Fruit fly (Drosophila melanogaster) whole organism, embryonic: ENCODE measurements around the gene CG33939.

Experiments used
- BtbVII ChIP-seq: fragments of 200-800 bp; sonication (Bioruptor generic); optimal IDR thresholded peaks from 3 replicates; lab custom pipeline; 2017; ENCODE audit warnings: missing biosample characterization, mild to moderate bottlenecking, missing genetic modification characterization
- CG10267 ChIP-seq: fragments of 200-800 bp; sonication (Bioruptor generic); optimal IDR thresholded peaks from 2 replicates; lab custom pipeline; 2018; ENCODE audit warnings: missing biosample characterization, mild to moderate bottlenecking, missing genetic modification characterization, moderate library complexity
- CG11504 ChIP-seq: fragments of 200-800 bp; sonication (Bioruptor generic); optimal IDR thresholded peaks from 3 replicates; lab custom pipeline; 2019; ENCODE audit warnings: missing biosample characterization, mild to moderate bottlenecking, missing genetic modification characterization, moderate library complexity
- CG12659 ChIP-seq: fragments of 200-800 bp; sonication (Bioruptor generic); optimal IDR thresholded peaks from 3 replicates; lab custom pipeline; 2017; ENCODE audit warnings: mild to moderate bottlenecking, missing biosample characterization, missing genetic modification reagents, missing genetic modification characterization
- CG13624 ChIP-seq: fragments of 200-800 bp; sonication (Bioruptor generic); optimal IDR thresholded peaks from 2 replicates; lab custom pipeline; 2016; ENCODE audit warnings: missing biosample characterization, missing genetic modification characterization
- CG15073 ChIP-seq: fragments of 200-800 bp; sonication (Bioruptor generic); optimal IDR thresholded peaks from 2 replicates; lab custom pipeline; 2016; ENCODE audit warnings: missing biosample characterization, missing genetic modification characterization
- CG1529 ChIP-seq: fragments of 200-800 bp; sonication (Bioruptor generic); optimal IDR thresholded peaks from 3 replicates; lab custom pipeline; 2018; ENCODE audit warnings: missing biosample characterization, missing genetic modification characterization
- CG15479 ChIP-seq: fragments of 200-800 bp; sonication (Bioruptor generic); optimal IDR thresholded peaks from 3 replicates; lab custom pipeline; 2019; ENCODE audit warnings: missing biosample characterization, mild to moderate bottlenecking, missing genetic modification characterization, moderate library complexity
- CG15514 ChIP-seq: fragments of 200-800 bp; sonication (Bioruptor generic); optimal IDR thresholded peaks from 3 replicates; lab custom pipeline; 2017; ENCODE audit warnings: missing biosample characterization, missing genetic modification characterization, mild to moderate bottlenecking, moderate library complexity, missing genetic modification reagents
- CG15601 ChIP-seq: fragments of 200-800 bp; sonication (Bioruptor generic); optimal IDR thresholded peaks from 3 replicates; lab custom pipeline; 2019; ENCODE audit warnings: missing biosample characterization, mild to moderate bottlenecking, missing genetic modification characterization, moderate library complexity
- CG15696 ChIP-seq: fragments of 200-800 bp; sonication (Bioruptor generic); optimal IDR thresholded peaks from 2 replicates; lab custom pipeline; 2019; ENCODE audit warnings: missing biosample characterization, mild to moderate bottlenecking, missing genetic modification characterization, moderate library complexity
- CG17802 ChIP-seq: fragments of 200-800 bp; sonication (Bioruptor generic); optimal IDR thresholded peaks from 2 replicates; lab custom pipeline; 2018; ENCODE audit warnings: missing biosample characterization, mild to moderate bottlenecking, missing genetic modification characterization, moderate library complexity
- CG18011 ChIP-seq: fragments of 200-800 bp; sonication (Bioruptor generic); optimal IDR thresholded peaks from 2 replicates; lab custom pipeline; 2017; ENCODE audit warnings: missing biosample characterization, missing genetic modification characterization, mild to moderate bottlenecking, moderate library complexity, missing genotype
- CG3065 ChIP-seq: fragments of 200-800 bp; sonication (Bioruptor generic); optimal IDR thresholded peaks from 2 replicates; lab custom pipeline; 2016; ENCODE audit warnings: missing biosample characterization, missing genetic modification characterization
- CG32772 ChIP-seq: fragments of 200-800 bp; sonication (Bioruptor generic); IDR thresholded peaks from 2 replicates; pipeline ENCODE4 v1.3.6; 2022; ENCODE audit warnings: missing biosample characterization, missing genetic modification characterization
- CG3281 ChIP-seq: fragments of 200-800 bp; sonication (Bioruptor generic); optimal IDR thresholded peaks from 3 replicates; lab custom pipeline; 2017; ENCODE audit warnings: missing biosample characterization, mild to moderate bottlenecking, missing genetic modification characterization
- CG4282 ChIP-seq: fragments of 200-800 bp; sonication (Bioruptor generic); optimal IDR thresholded peaks from 2 replicates; lab custom pipeline; 2016; ENCODE audit warnings: missing biosample characterization, missing genetic modification characterization
- CG4617 ChIP-seq: fragments of 200-800 bp; sonication (Bioruptor generic); optimal IDR thresholded peaks from 3 replicates; lab custom pipeline; 2016; ENCODE audit warnings: missing biosample characterization, missing genetic modification characterization, borderline replicate concordance
- CG5180 ChIP-seq: fragments of 200-800 bp; sonication (Bioruptor generic); optimal IDR thresholded peaks from 3 replicates; lab custom pipeline; 2017; ENCODE audit warnings: missing biosample characterization, missing genetic modification characterization, mild to moderate bottlenecking, moderate library complexity, missing genetic modification reagents
- CG8765 ChIP-seq: fragments of 200-800 bp; sonication (Bioruptor generic); IDR thresholded peaks from 2 replicates; pipeline ENCODE4 v1.3.6; 2022; ENCODE audit warnings: missing biosample characterization, missing genetic modification characterization
- CG9609 ChIP-seq: fragments of 200-800 bp; sonication (Bioruptor generic); optimal IDR thresholded peaks from 3 replicates; lab custom pipeline; 2016; ENCODE audit warnings: missing biosample characterization, missing genetic modification characterization
- D19B ChIP-seq: fragments of 200-800 bp; sonication (Bioruptor generic); optimal IDR thresholded peaks from 2 replicates; lab custom pipeline; 2017; ENCODE audit warnings: missing biosample characterization, mild to moderate bottlenecking, missing genetic modification characterization
- Dref ChIP-seq: fragments of 200-800 bp; sonication (Bioruptor generic); IDR thresholded peaks from 2 replicates; pipeline ENCODE4 v1.3.6; 2022; ENCODE audit warnings: missing biosample characterization, missing genetic modification characterization
- Drgx ChIP-seq: fragments of 200-800 bp; sonication (Bioruptor generic); IDR thresholded peaks from 2 replicates; pipeline ENCODE4 v1.3.6; 2022; ENCODE audit warnings: missing biosample characterization, missing genetic modification characterization
- Eip74EF ChIP-seq, 2 experiments: fragments of 200-800 bp in 1 of 2; fragments of >200 bp in 1 of 2; sonication (Bioruptor generic) in 1 of 2; optimal IDR thresholded peaks; 2 replicates each; lab custom pipeline; 2017 to 2019; ENCODE audit warnings: missing biosample characterization in 2 of 2, missing genetic modification characterization in 2 of 2, mild to moderate bottlenecking in 1 of 2, moderate library complexity in 1 of 2
- Elba2 ChIP-seq: fragments of 200-800 bp; sonication (Bioruptor generic); optimal IDR thresholded peaks from 3 replicates; lab custom pipeline; 2016; ENCODE audit warnings: missing biosample characterization, missing genetic modification characterization
- GATAe ChIP-seq: fragments of 200-800 bp; sonication (Bioruptor generic); conservative IDR thresholded peaks from 2 replicates; pipeline ENCODE4 v1.3.6; 2022; ENCODE audit warnings: missing biosample characterization, missing genetic modification characterization
- NfI ChIP-seq: fragments of 200-800 bp; sonication (Bioruptor generic); optimal IDR thresholded peaks from 3 replicates; lab custom pipeline; 2018; ENCODE audit warnings: missing biosample characterization, mild to moderate bottlenecking, missing genetic modification characterization, moderate library complexity
- Opbp ChIP-seq: fragments of 200-800 bp; sonication (Bioruptor generic); IDR thresholded peaks from 3 replicates; pipeline ENCODE4 v1.3.6; 2022; ENCODE audit warnings: missing biosample characterization, missing genetic modification characterization; ENCODE audit not compliant: partially characterized antibody
- Ravus ChIP-seq: fragments of 200-800 bp; sonication (Bioruptor generic); IDR thresholded peaks from 2 replicates; pipeline ENCODE4 v1.3.6; 2022; ENCODE audit warnings: missing biosample characterization, missing genetic modification characterization
- Ssrp ChIP-seq: fragments of 200-800 bp; sonication (Bioruptor generic); optimal IDR thresholded peaks from 2 replicates; lab custom pipeline; 2018; ENCODE audit warnings: missing biosample characterization, mild to moderate bottlenecking, missing genetic modification characterization, moderate library complexity
- Xrp1 ChIP-seq: fragments of 200-800 bp; sonication (Bioruptor generic); IDR thresholded peaks from 2 replicates; pipeline ENCODE4 v1.3.6; 2022; ENCODE audit warnings: missing biosample characterization, missing genetic modification characterization
- dmrt99B ChIP-seq: fragments of 200-800 bp; sonication (Bioruptor generic); optimal IDR thresholded peaks from 2 replicates; lab custom pipeline; 2018; ENCODE audit warnings: missing biosample characterization, mild to moderate bottlenecking, missing genetic modification characterization, moderate library complexity
- dysf ChIP-seq: fragments of 200-800 bp; sonication (Bioruptor generic); IDR thresholded peaks from 3 replicates; pipeline ENCODE4 v1.3.6; 2022; ENCODE audit warnings: missing biosample characterization, missing genetic modification characterization
- fd3F ChIP-seq: fragments of 200-800 bp; sonication (Bioruptor generic); optimal IDR thresholded peaks from 2 replicates; lab custom pipeline; 2018; ENCODE audit warnings: missing biosample characterization, mild to moderate bottlenecking, missing genetic modification characterization, moderate library complexity
- hkb ChIP-seq, 2 experiments: fragments of 200-800 bp in 1 of 2; fragments of >200 bp in 1 of 2; sonication (Bioruptor generic) in 1 of 2; IDR thresholded peaks in 1 of 2; optimal IDR thresholded peaks in 1 of 2; 2 replicates each; pipeline versions ENCODE4 v1.3.6 to Lab custom; 2017 to 2022; ENCODE audit warnings: missing biosample characterization in 1 of 2, missing genetic modification characterization in 1 of 2
- lbe ChIP-seq: fragments of 200-800 bp; sonication (Bioruptor generic); optimal IDR thresholded peaks from 2 replicates; lab custom pipeline; 2016; ENCODE audit warnings: missing biosample characterization, mild to moderate bottlenecking, missing genetic modification characterization
- lola ChIP-seq, 3 experiments: fragments of >200 bp in 2 of 3; fragments of 200-800 bp in 1 of 3; sonication (Bioruptor generic) in 1 of 3; optimal IDR thresholded peaks; 2 replicates each; lab custom pipeline; 2017 to 2019; ENCODE audit warnings: missing biosample characterization in 3 of 3, missing genetic modification characterization in 3 of 3, mild to moderate bottlenecking in 1 of 3, moderate library complexity in 1 of 3
- pb ChIP-seq: fragments of 200-800 bp; sonication (Bioruptor generic); optimal IDR thresholded peaks from 3 replicates; lab custom pipeline; 2016; ENCODE audit warnings: missing biosample characterization, missing genetic modification characterization
- pfk ChIP-seq: fragments of 200-800 bp; sonication (Bioruptor generic); optimal IDR thresholded peaks from 2 replicates; lab custom pipeline; 2018; ENCODE audit warnings: missing biosample characterization, mild to moderate bottlenecking, missing genetic modification characterization, moderate library complexity
- repo ChIP-seq: fragments of 200-800 bp; sonication (Bioruptor generic); optimal IDR thresholded peaks from 2 replicates; lab custom pipeline; 2016; ENCODE audit warnings: missing biosample characterization, missing genetic modification characterization
- rib ChIP-seq: fragments of 200-800 bp; sonication (Bioruptor generic); IDR thresholded peaks from 2 replicates; pipeline ENCODE4 v1.3.6; 2022; ENCODE audit warnings: missing biosample characterization, missing genetic modification characterization
- row ChIP-seq: fragments of 200-800 bp; sonication (Bioruptor generic); IDR thresholded peaks from 3 replicates; pipeline ENCODE4 v1.3.6; 2022; ENCODE audit warnings: missing biosample characterization, missing genetic modification characterization
- run ChIP-seq: fragments of 200-800 bp; sonication (Bioruptor generic); optimal IDR thresholded peaks from 3 replicates; lab custom pipeline; 2018; ENCODE audit warnings: missing biosample characterization, mild to moderate bottlenecking, missing genetic modification characterization
- sob ChIP-seq: fragments of 200-800 bp; sonication (Bioruptor generic); IDR thresholded peaks from 2 replicates; pipeline ENCODE4 v1.3.6; 2022; ENCODE audit warnings: missing biosample characterization, missing genetic modification characterization
- stwl ChIP-seq: fragments of 200-800 bp; sonication (Bioruptor generic); optimal IDR thresholded peaks from 3 replicates; lab custom pipeline; 2018; ENCODE audit warnings: missing biosample characterization, mild to moderate bottlenecking, missing genetic modification characterization, moderate library complexity
- zf30C ChIP-seq: fragments of 200-800 bp; sonication (Bioruptor generic); optimal IDR thresholded peaks from 3 replicates; lab custom pipeline; 2018; ENCODE audit warnings: missing biosample characterization, mild to moderate bottlenecking, missing genetic modification characterization
- zfh2 ChIP-seq: fragments of 200-800 bp; sonication (Bioruptor generic); optimal IDR thresholded peaks from 2 replicates; lab custom pipeline; 2016; ENCODE audit warnings: missing biosample characterization, missing genetic modification characterization

Gene CG33939

DNA sequence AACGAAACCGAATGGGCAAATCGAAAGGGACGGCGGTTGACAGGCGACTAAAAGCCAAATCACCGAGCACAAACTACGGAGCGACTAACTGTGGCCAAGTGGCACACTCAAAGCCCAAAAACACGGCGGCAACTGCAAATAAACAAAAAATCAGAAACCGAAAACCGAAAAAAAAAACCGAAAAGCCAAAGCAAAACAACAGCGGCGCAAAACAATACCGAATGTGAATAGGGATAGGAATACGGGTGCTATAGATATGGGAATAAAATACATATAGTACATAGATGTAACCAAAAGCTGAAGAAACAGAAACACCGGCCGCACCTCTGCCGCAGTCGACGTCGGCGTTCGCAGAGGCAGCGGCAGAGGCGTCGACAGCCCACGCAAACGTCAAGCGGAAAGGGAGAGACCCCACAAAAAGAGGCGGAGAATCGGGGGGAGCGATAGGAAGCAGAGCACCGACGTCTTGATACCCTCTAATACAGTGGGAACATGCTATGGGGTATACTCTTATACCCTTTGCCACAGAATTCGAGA, 7.6 kb downstream of the CG33939 start, which contains the start of gene RhoGAP18B (continued):
- no peak for TF ChIP-seq fd3F (GFP tag; lab: Kevin White, UChicago)
- no peak for TF ChIP-seq Drgx
- no peak for TF ChIP-seq CG15514 (GFP tag; lab: Kevin White, UChicago)
- no peak for TF ChIP-seq Dref (GFP tag; lab: Robert Waterston, UW)
- TF ChIP-seq Eip74EF (GFP tag; optimal IDR thresholded peaks at IDR 0.05; lab: Kevin White, UChicago): no peak
- TF ChIP-seq row (GFP tag; lab: Robert Waterston, UW): peak; percentile 64
- no peak for TF ChIP-seq CG3281
- no peak for TF ChIP-seq CG8765 (GFP tag; lab: Robert Waterston, UW)
- TF ChIP-seq CG9609: no peak
- no peak for TF ChIP-seq Ssrp
- TF ChIP-seq CG17802 (tag; lab: Kevin White, UChicago): no peak
- TF ChIP-seq sob (GFP tag; lab: Robert Waterston, UW): no peak
- TF ChIP-seq CG15479 (GFP tag; lab: Kevin White, UChicago): no peak
- TF ChIP-seq run (tag; lab: Kevin White, UChicago): no peak
- TF ChIP-seq CG32772 (GFP tag; lab: Robert Waterston, UW): no peak
- no peak for TF ChIP-seq pfk
- TF ChIP-seq CG13624 (GFP tag; lab: Kevin White, UChicago): no peak
- TF ChIP-seq CG18011: no peak
- TF ChIP-seq GATAe (GFP tag; lab: Robert Waterston, UW): no peak
- TF ChIP-seq hkb (optimal IDR thresholded peaks at IDR 0.05; lab: Kevin White, UChicago): no peak
- no peak for TF ChIP-seq hkb (GFP tag; IDR thresholded peaks at IDR 0.05; lab: Robert Waterston, UW)
- peak; percentile 71 for TF ChIP-seq D19B (GFP tag; lab: Kevin White, UChicago)
- no peak for TF ChIP-seq CG15073 (GFP tag; lab: Kevin White, UChicago)
- TF ChIP-seq dysf (GFP tag; lab: Robert Waterston, UW): no peak
- TF ChIP-seq lola (GFP tag; optimal IDR thresholded peaks at IDR 0.05; lab: Kevin White, UChicago): no peak
- TF ChIP-seq stwl (tag; lab: Kevin White, UChicago): no peak
- no peak for TF ChIP-seq CG3065 (GFP tag; lab: Kevin White, UChicago)
- no peak for TF ChIP-seq Ravus (GFP tag; lab: Robert Waterston, UW)
- TF ChIP-seq CG4282: no peak
- TF ChIP-seq, all 482 proteins: peak for 17

dm6 chrX:19166152-19166935, 8.4 kb downstream of the CG33939 start:
- TF ChIP-seq dmrt99B: peak; percentile 70
- TF ChIP-seq CG10267: peak; percentile 13
- peak; percentile 7; the same call in 1 of the 2 replicates for TF ChIP-seq Xrp1 (GFP tag; lab: Robert Waterston, UW)
- TF ChIP-seq NfI: no peak
- TF ChIP-seq pb: no peak
- no peak for TF ChIP-seq CG4617 (GFP tag; lab: Kevin White, UChicago)
- TF ChIP-seq CG15601 (tag; lab: Kevin White, UChicago): peak; percentile 3
- no peak for TF ChIP-seq Elba2 (GFP tag; lab: Kevin White, UChicago)
- TF ChIP-seq rib (GFP tag; lab: Robert Waterston, UW): no peak
- TF ChIP-seq CG15696: no peak
- TF ChIP-seq lbe: no peak
- no peak for TF ChIP-seq zf30C (GFP tag; lab: Kevin White, UChicago)
- TF ChIP-seq CG12659 (GFP tag; lab: Kevin White, UChicago): peak; percentile 60
- TF ChIP-seq CG11504 (tag; lab: Kevin White, UChicago): peak; percentile 74
- no peak for TF ChIP-seq CG1529 (GFP tag; lab: Kevin White, UChicago)
- TF ChIP-seq Opbp: no peak
- no peak for TF ChIP-seq repo
- no peak for TF ChIP-seq BtbVII (GFP tag; lab: Kevin White, UChicago)
- no peak for TF ChIP-seq zfh2 (GFP tag; lab: Kevin White, UChicago)
- TF ChIP-seq CG5180: peak; percentile 54
